Fruit fly (Drosophila melanogaster) whole organism, embryonic: ENCODE data around the gene lin-52.

Source experiments
- B-H2 ChIP-seq: fragments of 200-800 bp; sonication (Bioruptor generic); optimal IDR thresholded peaks from 2 replicates; lab custom pipeline; 2018; ENCODE audit warnings: missing biosample characterization, mild to moderate bottlenecking, missing genetic modification characterization
- BtbVII ChIP-seq: fragments of 200-800 bp; sonication (Bioruptor generic); optimal IDR thresholded peaks from 3 replicates; lab custom pipeline; 2017; ENCODE audit warnings: missing biosample characterization, mild to moderate bottlenecking, missing genetic modification characterization
- CG10267 ChIP-seq: fragments of 200-800 bp; sonication (Bioruptor generic); optimal IDR thresholded peaks from 2 replicates; lab custom pipeline; 2018; ENCODE audit warnings: missing biosample characterization, mild to moderate bottlenecking, missing genetic modification characterization, moderate library complexity
- CG11695 ChIP-seq: fragments of 200-800 bp; sonication (Bioruptor generic); IDR thresholded peaks from 3 replicates; pipeline ENCODE4 v1.3.6; 2022; ENCODE audit warnings: missing biosample characterization, missing genetic modification characterization
- CG12391 ChIP-seq: fragments of 200-800 bp; sonication (Bioruptor generic); optimal IDR thresholded peaks from 3 replicates; lab custom pipeline; 2018; ENCODE audit warnings: missing biosample characterization, mild to moderate bottlenecking, missing genetic modification characterization, moderate library complexity
- CG15696 ChIP-seq: fragments of 200-800 bp; sonication (Bioruptor generic); optimal IDR thresholded peaks from 2 replicates; lab custom pipeline; 2019; ENCODE audit warnings: missing biosample characterization, mild to moderate bottlenecking, missing genetic modification characterization, moderate library complexity
- CG1832 ChIP-seq: fragments of 200-800 bp; sonication (Bioruptor generic); optimal IDR thresholded peaks from 2 replicates; lab custom pipeline; 2017; ENCODE audit warnings: missing biosample characterization, mild to moderate bottlenecking, missing genetic modification characterization, inconsistent platforms
- CG2120 ChIP-seq: fragments of 200-800 bp; sonication (Bioruptor generic); optimal IDR thresholded peaks from 3 replicates; lab custom pipeline; 2016; ENCODE audit warnings: missing biosample characterization, missing genetic modification characterization
- CG2712 ChIP-seq: fragments of 200-800 bp; optimal IDR thresholded peaks from 3 replicates; lab custom pipeline; 2019; ENCODE audit warnings: missing biosample characterization, mild to moderate bottlenecking, missing genetic modification characterization, moderate library complexity
- CG30431 ChIP-seq: fragments of 200-800 bp; sonication (Bioruptor generic); optimal IDR thresholded peaks from 2 replicates; lab custom pipeline; 2017; ENCODE audit warnings: missing biosample characterization, missing genetic modification characterization
- CG43689 ChIP-seq: fragments of 200-800 bp; sonication (Bioruptor generic); IDR thresholded peaks from 2 replicates; pipeline ENCODE4 v1.3.6; 2022; ENCODE audit warnings: missing biosample characterization, missing genetic modification characterization
- CG4707 ChIP-seq: fragments of 200-800 bp; sonication (Bioruptor generic); optimal IDR thresholded peaks from 2 replicates; lab custom pipeline; 2018; ENCODE audit warnings: missing biosample characterization, mild to moderate bottlenecking, missing genetic modification characterization, moderate library complexity
- CG4730 ChIP-seq: fragments of 200-800 bp; sonication (Bioruptor generic); IDR thresholded peaks from 2 replicates; pipeline ENCODE4 v1.3.6; 2022; ENCODE audit warnings: missing biosample characterization, missing genetic modification characterization
- CG5180 ChIP-seq: fragments of 200-800 bp; sonication (Bioruptor generic); optimal IDR thresholded peaks from 3 replicates; lab custom pipeline; 2017; ENCODE audit warnings: missing biosample characterization, missing genetic modification characterization, mild to moderate bottlenecking, moderate library complexity, missing genetic modification reagents
- CG5953 ChIP-seq: fragments of 200-800 bp; sonication (Bioruptor generic); IDR thresholded peaks from 2 replicates; pipeline ENCODE4 v1.3.6; 2022; ENCODE audit warnings: missing biosample characterization, missing genetic modification characterization
- CG8089 ChIP-seq: fragments of 200-800 bp; sonication (Bioruptor generic); optimal IDR thresholded peaks from 3 replicates; lab custom pipeline; 2016; ENCODE audit warnings: missing biosample characterization, missing genetic modification characterization
- CG8478 ChIP-seq: fragments of >200 bp; optimal IDR thresholded peaks from 2 replicates; lab custom pipeline; 2018
- CG9215 ChIP-seq: fragments of 200-800 bp; sonication (Bioruptor generic); IDR thresholded peaks from 2 replicates; pipeline ENCODE4 v1.3.6; 2022; ENCODE audit warnings: missing biosample characterization, missing genetic modification characterization
- CG9609 ChIP-seq: fragments of 200-800 bp; sonication (Bioruptor generic); optimal IDR thresholded peaks from 3 replicates; lab custom pipeline; 2016; ENCODE audit warnings: missing biosample characterization, missing genetic modification characterization
- CG9727 ChIP-seq: fragments of 200-800 bp; sonication (Bioruptor generic); optimal IDR thresholded peaks from 3 replicates; lab custom pipeline; 2017; ENCODE audit warnings: missing biosample characterization, mild to moderate bottlenecking, missing genetic modification characterization
- CG9932 ChIP-seq: fragments of 200-800 bp; sonication (Bioruptor generic); IDR thresholded peaks from 2 replicates; pipeline ENCODE4 v1.3.6; 2022; ENCODE audit warnings: missing biosample characterization, missing genetic modification characterization
- Dref ChIP-seq: fragments of 200-800 bp; sonication (Bioruptor generic); IDR thresholded peaks from 2 replicates; pipeline ENCODE4 v1.3.6; 2022; ENCODE audit warnings: missing biosample characterization, missing genetic modification characterization
- Eip74EF ChIP-seq, 2 experiments: fragments of 200-800 bp in 1 of 2; fragments of >200 bp in 1 of 2; sonication (Bioruptor generic) in 1 of 2; optimal IDR thresholded peaks; 2 replicates each; lab custom pipeline; 2017 to 2019; ENCODE audit warnings: missing biosample characterization in 2 of 2, missing genetic modification characterization in 2 of 2, mild to moderate bottlenecking in 1 of 2, moderate library complexity in 1 of 2
- Elba2 ChIP-seq: fragments of 200-800 bp; sonication (Bioruptor generic); optimal IDR thresholded peaks from 3 replicates; lab custom pipeline; 2016; ENCODE audit warnings: missing biosample characterization, missing genetic modification characterization
- Fer2 ChIP-seq: fragments of 200-800 bp; sonication (Bioruptor generic); optimal IDR thresholded peaks from 2 replicates; lab custom pipeline; 2018; ENCODE audit warnings: missing biosample characterization, mild to moderate bottlenecking, missing genetic modification characterization, moderate library complexity
- HHEX ChIP-seq: fragments of 200-800 bp; sonication (Bioruptor generic); optimal IDR thresholded peaks from 3 replicates; lab custom pipeline; 2017; ENCODE audit warnings: missing biosample characterization, mild to moderate bottlenecking, missing genetic modification characterization, missing genetic modification reagents
- Med ChIP-seq: fragments of 200-800 bp; sonication (Bioruptor generic); peaks from one replicate; lab custom pipeline; 2016; ENCODE audit warnings: missing biosample characterization, missing genetic modification characterization, mild to moderate bottlenecking, inconsistent platforms, moderate library complexity
- Myb ChIP-seq: fragments of 200-800 bp; sonication (Bioruptor generic); optimal IDR thresholded peaks from 2 replicates; lab custom pipeline; 2016; ENCODE audit warnings: missing biosample characterization, missing genetic modification characterization
- Pdp1 ChIP-seq, 2 experiments: fragments of 200-800 bp; sonication (Bioruptor generic); optimal IDR thresholded peaks; 3 replicates each; lab custom pipeline; 2016; ENCODE audit warnings: missing biosample characterization in 2 of 2, missing genetic modification characterization in 2 of 2, mild to moderate bottlenecking in 1 of 2, moderate library complexity in 1 of 2
- bbx ChIP-seq: fragments of 200-800 bp; sonication (Bioruptor generic); IDR thresholded peaks from 2 replicates; pipeline ENCODE4 v1.3.6; 2022; ENCODE audit warnings: missing biosample characterization, missing genetic modification characterization; ENCODE audit not compliant: partially characterized antibody
- bcd ChIP-seq: fragments of 200-800 bp; sonication (Bioruptor generic); optimal IDR thresholded peaks from 2 replicates; lab custom pipeline; 2017; ENCODE audit warnings: missing biosample characterization, mild to moderate bottlenecking, missing genetic modification characterization
- br ChIP-seq: fragments of >200 bp; optimal IDR thresholded peaks from 2 replicates; lab custom pipeline; 2017
- crp ChIP-seq, 2 experiments: fragments of 200-800 bp; sonication (Bioruptor generic); optimal IDR thresholded peaks; 2 replicates in 1 of 2; 3 replicates in 1 of 2; lab custom pipeline; 2017; ENCODE audit warnings: missing biosample characterization in 2 of 2, missing genetic modification characterization in 2 of 2, mild to moderate bottlenecking in 1 of 2, moderate library complexity in 1 of 2
- gfzf ChIP-seq: fragments of 200-800 bp; sonication (Bioruptor generic); optimal IDR thresholded peaks from 2 replicates; lab custom pipeline; 2016; ENCODE audit warnings: missing biosample characterization, mild to moderate bottlenecking, missing genetic modification characterization, moderate library complexity
- ham ChIP-seq: fragments of 200-800 bp; sonication (Bioruptor generic); IDR thresholded peaks from 2 replicates; pipeline ENCODE4 v1.3.6; 2022; ENCODE audit warnings: missing biosample characterization, missing genetic modification characterization
- hkb ChIP-seq, 2 experiments: fragments of 200-800 bp in 1 of 2; fragments of >200 bp in 1 of 2; sonication (Bioruptor generic) in 1 of 2; IDR thresholded peaks in 1 of 2; optimal IDR thresholded peaks in 1 of 2; 2 replicates each; pipeline versions ENCODE4 v1.3.6 to Lab custom; 2017 to 2022; ENCODE audit warnings: missing biosample characterization in 1 of 2, missing genetic modification characterization in 1 of 2
- ken ChIP-seq: fragments of 200-800 bp; sonication (Bioruptor generic); IDR thresholded peaks from 3 replicates; pipeline ENCODE4 v1.3.6; 2022; ENCODE audit warnings: missing biosample characterization, missing genetic modification characterization
- lbe ChIP-seq: fragments of 200-800 bp; sonication (Bioruptor generic); optimal IDR thresholded peaks from 2 replicates; lab custom pipeline; 2016; ENCODE audit warnings: missing biosample characterization, mild to moderate bottlenecking, missing genetic modification characterization
- lov ChIP-seq, 2 experiments: fragments of 200-800 bp in 1 of 2; fragments of >200 bp in 1 of 2; sonication (Bioruptor generic) in 1 of 2; IDR thresholded peaks in 1 of 2; optimal IDR thresholded peaks in 1 of 2; 2 replicates in 1 of 2; 3 replicates in 1 of 2; pipeline versions ENCODE4 v1.3.6 to Lab custom; 2017 to 2022; ENCODE audit warnings: missing biosample characterization in 1 of 2, missing genetic modification characterization in 1 of 2
- maf-S ChIP-seq: fragments of 200-800 bp; sonication (Bioruptor generic); optimal IDR thresholded peaks from 2 replicates; lab custom pipeline; 2016; ENCODE audit warnings: missing biosample characterization, missing genetic modification characterization
- mld ChIP-seq: fragments of 200-800 bp; sonication (Bioruptor generic); IDR thresholded peaks from 3 replicates; pipeline ENCODE4 v1.3.6; 2022; ENCODE audit warnings: missing biosample characterization, missing genetic modification characterization; ENCODE audit not compliant: partially characterized antibody
- nmo ChIP-seq: fragments of 200-800 bp; sonication (Bioruptor generic); optimal IDR thresholded peaks from 2 replicates; lab custom pipeline; 2018; ENCODE audit warnings: missing biosample characterization, mild to moderate bottlenecking, missing genetic modification characterization, moderate library complexity
- phol ChIP-seq: fragments of 200-800 bp; sonication (Bioruptor generic); optimal IDR thresholded peaks from 3 replicates; lab custom pipeline; 2018; ENCODE audit warnings: missing biosample characterization, mild to moderate bottlenecking, missing genetic modification characterization, moderate library complexity
- pita ChIP-seq: fragments of 200-800 bp; sonication (Bioruptor generic); optimal IDR thresholded peaks from 2 replicates; lab custom pipeline; 2017; ENCODE audit warnings: missing biosample characterization, mild to moderate bottlenecking, missing genetic modification characterization
- pzg ChIP-seq: fragments of 200-800 bp; sonication (Bioruptor generic); optimal IDR thresholded peaks from 3 replicates; lab custom pipeline; 2018; ENCODE audit warnings: missing biosample characterization, mild to moderate bottlenecking, missing genetic modification characterization, moderate library complexity
- shn ChIP-seq: fragments of 200-800 bp; sonication (Bioruptor generic); optimal IDR thresholded peaks from 3 replicates; lab custom pipeline; 2016; ENCODE audit warnings: missing biosample characterization, missing genetic modification characterization
- sqz ChIP-seq: fragments of 200-800 bp; sonication (Bioruptor generic); optimal IDR thresholded peaks from 3 replicates; lab custom pipeline; 2018; ENCODE audit warnings: missing biosample characterization, mild to moderate bottlenecking, missing genetic modification characterization
- vvl ChIP-seq: fragments of 200-800 bp; sonication (Bioruptor generic); IDR thresholded peaks from 2 replicates; pipeline ENCODE4 v1.3.6; 2022; ENCODE audit warnings: missing biosample characterization, missing genetic modification characterization
- zen ChIP-seq: fragments of 200-800 bp; sonication (Bioruptor generic); optimal IDR thresholded peaks from 3 replicates; lab custom pipeline; 2018; ENCODE audit warnings: missing biosample characterization, mild to moderate bottlenecking, missing genetic modification characterization, moderate library complexity

lin-52 gene

DNA sequence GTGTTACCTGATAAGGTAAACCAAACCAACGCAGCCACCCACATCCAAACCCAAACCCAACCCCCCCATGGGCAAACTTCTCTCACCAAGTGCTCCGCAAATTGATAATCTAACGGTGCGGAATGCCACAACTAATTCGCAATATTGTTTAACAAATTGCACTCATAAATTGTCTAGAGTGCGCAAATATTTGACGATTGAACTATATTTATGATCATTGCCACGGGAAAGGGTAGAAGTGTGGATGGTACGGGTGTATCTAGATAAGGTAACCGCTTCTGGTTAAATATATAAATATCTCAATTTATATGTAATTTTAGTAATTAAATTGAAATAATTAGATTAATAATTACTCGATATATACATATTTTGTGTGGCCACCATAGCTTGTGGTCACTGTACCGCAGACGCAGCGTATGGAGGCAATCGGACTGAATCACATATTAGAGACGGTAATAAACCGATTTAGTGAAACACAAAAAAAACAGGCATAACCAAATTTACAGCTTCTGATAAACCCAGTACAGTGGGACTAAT is 36.2 kb downstream of the lin-52 start (continued):
- TF ChIP-seq CG2120 (GFP tag; lab: Kevin White, UChicago), result peak; percentile 55
- TF ChIP-seq vvl (GFP tag; lab: Robert Waterston, UW), result peak; percentile 76
- peak; percentile 80 for TF ChIP-seq CG9932
- peak; percentile 64; the same call in 1 of the 2 replicates for TF ChIP-seq CG9215 (GFP tag; lab: Robert Waterston, UW)
- TF ChIP-seq CG30431, result no peak
- TF ChIP-seq CG11695 (GFP tag; lab: Robert Waterston, UW), result peak; percentile 57; the same call in 1 of the 3 replicates
- TF ChIP-seq pita, result no peak
- peak; percentile 60 for TF ChIP-seq bcd (GFP tag; lab: Kevin White, UChicago)
- peak; percentile 42 for TF ChIP-seq sqz (GFP tag; lab: Kevin White, UChicago)
- no peak for TF ChIP-seq CG9609
- peak; percentile 58 for TF ChIP-seq Fer2
- TF ChIP-seq CG2712 (tag; lab: Kevin White, UChicago), result peak; percentile 56
- TF ChIP-seq CG5180 (GFP tag; lab: Kevin White, UChicago), result no peak
- no peak for TF ChIP-seq shn (GFP tag; lab: Kevin White, UChicago)
- TF ChIP-seq CG9727 (GFP tag; lab: Kevin White, UChicago), result peak; percentile 59
- TF ChIP-seq Dref (GFP tag; lab: Robert Waterston, UW), result peak; percentile 26; the same call in 1 of the 2 replicates
- TF ChIP-seq CG4707 (GFP tag; lab: Kevin White, UChicago), result no peak
- TF ChIP-seq CG43689 (GFP tag; lab: Robert Waterston, UW), result no peak
- no peak for TF ChIP-seq maf-S (GFP tag; lab: Kevin White, UChicago)
- TF ChIP-seq Pdp1 (GFP tag; optimal IDR thresholded peaks at IDR 0.05; lab: Kevin White, UChicago), result peak in 1 of 2 experiments; percentile 5
- peak; percentile 68 for TF ChIP-seq Med (GFP tag; lab: Kevin White, UChicago)
- TF ChIP-seq br (lab: Kevin White, UChicago), result no peak
- TF ChIP-seq hkb (optimal IDR thresholded peaks at IDR 0.05; lab: Kevin White, UChicago), result no peak
- TF ChIP-seq hkb (GFP tag; IDR thresholded peaks at IDR 0.05; lab: Robert Waterston, UW), result peak; percentile 64; the same call in 1 of the 2 replicates
- TF ChIP-seq phol (tag; lab: Kevin White, UChicago), result peak; percentile 10
- no peak for TF ChIP-seq gfzf (GFP tag; lab: Kevin White, UChicago)
- no peak for TF ChIP-seq ken (GFP tag; lab: Robert Waterston, UW)
- TF ChIP-seq B-H2, result peak; percentile 88
- no peak for TF ChIP-seq CG5953 (GFP tag; lab: Robert Waterston, UW)
- no peak for TF ChIP-seq crp (GFP tag; optimal IDR thresholded peaks at IDR 0.05; lab: Kevin White, UChicago)
- TF ChIP-seq CG10267 (tag; lab: Kevin White, UChicago), result peak; percentile 28
- peak; percentile 24 for TF ChIP-seq nmo (GFP tag; lab: Kevin White, UChicago)
- no peak for TF ChIP-seq CG8089 (GFP tag; lab: Kevin White, UChicago)
- peak; percentile 56 for TF ChIP-seq BtbVII (GFP tag; lab: Kevin White, UChicago)
- no peak for TF ChIP-seq Eip74EF (GFP tag; optimal IDR thresholded peaks at IDR 0.05; lab: Kevin White, UChicago)
- no peak for TF ChIP-seq CG15696
- peak; percentile 60 for TF ChIP-seq CG12391
- no peak for TF ChIP-seq bbx (GFP tag; lab: Robert Waterston, UW)
- TF ChIP-seq zen (tag; lab: Kevin White, UChicago), result no peak
- no peak for TF ChIP-seq mld
- TF ChIP-seq Myb (GFP tag; lab: Kevin White, UChicago), result no peak
- peak; percentile 67 for TF ChIP-seq lbe (GFP tag; lab: Kevin White, UChicago)
- TF ChIP-seq Elba2 (GFP tag; lab: Kevin White, UChicago), result no peak
- no peak for TF ChIP-seq lov (optimal IDR thresholded peaks at IDR 0.05; lab: Kevin White, UChicago)
- TF ChIP-seq lov (GFP tag; IDR thresholded peaks at IDR 0.05; lab: Robert Waterston, UW), result no peak
- no peak for TF ChIP-seq pzg (GFP tag; lab: Kevin White, UChicago)
- no peak for TF ChIP-seq CG8478 (lab: Kevin White, UChicago)
- peak; percentile 71 for TF ChIP-seq HHEX (GFP tag; lab: Kevin White, UChicago)
- no peak for TF ChIP-seq ham (GFP tag; lab: Robert Waterston, UW)
- no peak for TF ChIP-seq CG1832
- TF ChIP-seq CG4730 (GFP tag; lab: Robert Waterston, UW), result peak; percentile 57; the same call in 1 of the 2 replicates
